Fruit fly (Drosophila melanogaster) whole organism, wandering third instar larva: ENCODE data around the gene CG45067.

Experiments used
- CrebA ChIP-seq: fragments of 200-800 bp; sonication (Bioruptor generic); optimal IDR thresholded peaks from 2 replicates; lab custom pipeline; 2016; ENCODE audit warnings: missing biosample characterization, mild to moderate bottlenecking, missing genetic modification characterization, borderline replicate concordance
- Hr78 ChIP-seq: fragments of >200 bp; optimal IDR thresholded peaks from 2 replicates; lab custom pipeline; 2017; ENCODE audit warnings: missing biosample characterization, missing genetic modification characterization
- ey ChIP-seq: fragments of 200-800 bp; sonication (Bioruptor generic); optimal IDR thresholded peaks from 2 replicates; lab custom pipeline; 2016; ENCODE audit warnings: missing biosample characterization, missing genetic modification characterization
- fru ChIP-seq: fragments of 200-800 bp; sonication (Bioruptor generic); optimal IDR thresholded peaks from 3 replicates; lab custom pipeline; 2016; ENCODE audit warnings: missing biosample characterization, mild to moderate bottlenecking, missing genetic modification characterization
- lola ChIP-seq: fragments of >200 bp; optimal IDR thresholded peaks from 2 replicates; lab custom pipeline; 2017; ENCODE audit warnings: missing biosample characterization, missing genetic modification characterization
- pan ChIP-seq: fragments of >200 bp; optimal IDR thresholded peaks from 2 replicates; lab custom pipeline; 2017
- psq ChIP-seq: fragments of 200-800 bp; sonication (Bioruptor generic); optimal IDR thresholded peaks from 3 replicates; lab custom pipeline; 2017; ENCODE audit warnings: missing biosample characterization, mild to moderate bottlenecking, missing genetic modification characterization, moderate library complexity
- woc ChIP-seq: sonication (Bioruptor generic); optimal IDR thresholded peaks from 2 replicates; lab custom pipeline; 2016; ENCODE audit warnings: missing biosample characterization, mild to moderate bottlenecking, missing genetic modification characterization

DNA sequence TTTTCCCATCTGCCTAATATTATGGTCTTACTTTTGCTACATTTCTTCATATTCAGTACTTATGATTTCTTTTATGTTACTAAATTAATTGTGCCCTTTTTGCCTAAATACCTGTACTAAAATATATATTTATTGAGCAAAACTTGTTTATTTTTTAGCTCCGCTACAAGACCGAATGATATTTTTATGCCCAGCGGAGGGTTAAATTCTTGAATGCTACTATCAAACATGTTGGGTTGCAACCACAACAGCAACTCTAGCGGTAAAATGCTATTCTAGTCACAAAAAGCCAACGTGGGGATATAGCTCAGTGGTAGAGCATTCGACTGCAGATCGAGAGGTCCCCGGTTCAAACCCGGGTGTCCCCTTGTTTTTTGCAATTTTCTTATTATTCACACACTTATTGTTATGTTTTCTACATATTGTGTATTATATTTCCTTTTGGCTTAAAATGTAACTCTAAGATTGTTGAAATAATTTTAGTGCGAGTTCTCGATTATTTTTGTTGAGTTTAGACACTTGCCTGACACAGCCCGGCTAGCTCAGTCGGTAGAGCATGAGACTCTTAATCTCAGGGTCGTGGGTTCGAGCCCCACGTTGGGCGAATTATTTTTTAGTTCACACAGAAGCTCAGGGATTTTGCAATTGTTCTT lies 18.1 kb downstream of the CG45067 start:
- no peak for TF ChIP-seq pan
- no peak for TF ChIP-seq Hr78 (GFP tag; lab: Kevin White, UChicago)
- TF ChIP-seq lola, result no peak
- peak; percentile 19 for TF ChIP-seq ey
- peak; percentile 55 for TF ChIP-seq fru (GFP tag; lab: Kevin White, UChicago)
- no peak for TF ChIP-seq psq
- no peak for TF ChIP-seq woc (GFP tag; lab: Kevin White, UChicago)
- TF ChIP-seq CrebA, result no peak
